Fruit fly (Drosophila melanogaster) whole organism, pupa: ENCODE data around the gene Sdic3.

Experiments
- CG12605 ChIP-seq: fragments of 200-800 bp; sonication (Bioruptor generic); IDR thresholded peaks from 2 replicates; pipeline ENCODE4 v1.3.6; 2022; ENCODE audit warnings: missing biosample characterization, missing genetic modification characterization
- CG15710 ChIP-seq: fragments of 200-800 bp; sonication (Bioruptor generic); optimal IDR thresholded peaks from 2 replicates; lab custom pipeline; 2018; ENCODE audit warnings: missing biosample characterization, mild to moderate bottlenecking, missing genetic modification characterization, moderate library complexity
- CG8159 ChIP-seq: fragments of 200-800 bp; sonication (Bioruptor generic); optimal IDR thresholded peaks from 3 replicates; lab custom pipeline; 2018; ENCODE audit warnings: missing biosample characterization, mild to moderate bottlenecking, missing genetic modification characterization, moderate library complexity

DNA sequence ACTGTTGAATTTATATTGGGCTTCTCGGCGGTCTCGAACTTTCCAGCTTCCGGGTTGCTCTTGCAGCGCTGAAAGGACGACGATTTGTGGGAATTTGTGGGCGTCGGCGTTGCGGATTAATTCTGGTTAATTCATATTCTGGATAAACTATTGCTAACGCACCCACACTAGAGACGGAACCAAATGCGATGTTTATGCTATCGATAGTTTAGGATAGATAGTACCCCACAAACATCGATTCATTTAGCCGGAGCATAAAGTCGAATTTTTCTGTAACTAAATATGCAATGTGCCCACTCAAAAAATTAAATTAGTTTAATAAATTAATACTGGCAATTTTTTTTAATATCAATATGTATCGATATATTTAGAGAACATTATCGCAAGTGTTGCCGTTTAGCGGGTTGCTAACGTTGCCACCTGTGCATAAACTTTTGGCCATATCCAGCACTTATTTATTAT, 34.3 kb downstream of the Sdic3 start, which contains the start of gene Rab35:
- no peak for TF ChIP-seq CG12605 (GFP tag; lab: Robert Waterston, UW)
- peak; percentile 3 for TF ChIP-seq CG15710 (tag; lab: Kevin White, UChicago)
- no peak for TF ChIP-seq CG8159 (tag; lab: Kevin White, UChicago)
